Fruit fly (Drosophila melanogaster): ENCODE measurements around the gene CG7573.

Gene CG7573

DNA sequence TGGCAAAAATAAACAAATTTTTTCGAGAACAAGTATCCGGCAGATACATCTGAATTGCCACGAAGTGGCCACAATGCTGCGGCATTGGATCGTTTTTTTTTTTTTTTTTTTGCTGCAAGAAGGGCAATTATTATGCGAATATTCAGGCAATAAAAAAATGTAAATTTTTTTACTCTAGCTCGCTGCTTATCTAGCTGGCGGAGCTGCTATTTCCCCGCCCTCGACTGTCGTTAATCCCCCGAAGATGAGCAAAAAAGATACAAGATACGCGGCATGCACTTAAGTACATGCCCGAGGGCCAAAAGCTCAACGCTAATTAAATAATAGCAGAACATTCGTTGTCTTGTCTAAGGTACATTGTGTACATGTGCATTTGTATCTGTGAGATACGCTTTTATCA, 49.4 kb upstream of the CG7573 start (continued):
- TF ChIP-seq stc (GFP tag; IDR thresholded peaks at IDR 0.05) (peak; percentile 19; the same call in 1 of the 2 replicates), vnd (GFP tag; IDR thresholded peaks at IDR 0.05; ENCODE audit: partially characterized antibody) (no peak), hkb (optimal IDR thresholded peaks at IDR 0.05) (no peak), hkb (GFP tag; IDR thresholded peaks at IDR 0.05) (no peak), ro (GFP tag; IDR thresholded peaks at IDR 0.05) (no peak), HLH54F (GFP tag; optimal IDR thresholded peaks at IDR 0.05) (no peak), MTF-1 (GFP tag; optimal IDR thresholded peaks at IDR 0.05; ENCODE audit: borderline replicate concordance) (no peak), bowl (GFP tag; IDR thresholded peaks at IDR 0.05) (no peak), danr (GFP tag; IDR thresholded peaks at IDR 0.05) (no peak), bsh (GFP tag; optimal IDR thresholded peaks at IDR 0.05) (no peak), CG34376 (GFP tag; optimal IDR thresholded peaks at IDR 0.05) (no peak), NC2α (GFP tag; optimal IDR thresholded peaks at IDR 0.05) (no peak), CG11696 (GFP tag; IDR thresholded peaks at IDR 0.05) (peak; percentile 69), Atf6 (GFP tag; IDR thresholded peaks at IDR 0.05) (no peak), PHDP (tag; optimal IDR thresholded peaks at IDR 0.05) (no peak), Hmr (GFP tag; optimal IDR thresholded peaks at IDR 0.05) (no peak), pros (GFP tag; optimal IDR thresholded peaks at IDR 0.05) (no peak), CG7271 (tag; optimal IDR thresholded peaks at IDR 0.05) (no peak), eve (GFP tag; optimal IDR thresholded peaks at IDR 0.05) (no peak), Abd-B (GFP tag; optimal IDR thresholded peaks at IDR 0.05) (no peak), Adf1 (GFP tag; IDR thresholded peaks at IDR 0.05) (no peak), Dll (GFP tag; IDR thresholded peaks at IDR 0.05; ENCODE audit: partially characterized antibody) (no peak), Sry-δ (GFP tag; optimal IDR thresholded peaks at IDR 0.05) (peak; percentile 4), Nf-YA (GFP tag; IDR thresholded peaks at IDR 0.05) (peak; percentile 42; the same call in 1 of the 2 replicates), CG13296 (GFP tag; optimal IDR thresholded peaks at IDR 0.05) (no peak), CG14014 (GFP tag; IDR thresholded peaks at IDR 0.05) (no peak), Awh (GFP tag; IDR thresholded peaks at IDR 0.05) (peak; percentile 36; the same call in 1 of the 2 replicates), CG3281 (GFP tag; optimal IDR thresholded peaks at IDR 0.05) (no peak), org-1 (GFP tag; optimal IDR thresholded peaks at IDR 0.05) (no peak), CG32767 (GFP tag; IDR thresholded peaks at IDR 0.05) (no peak), CG10462 (GFP tag; optimal IDR thresholded peaks at IDR 0.05) (no peak), Fer2 (tag; optimal IDR thresholded peaks at IDR 0.05) (no peak), CG32772 (GFP tag; IDR thresholded peaks at IDR 0.05) (no peak), Deaf1 (tag; optimal IDR thresholded peaks at IDR 0.05) (no peak), CG13894 (tag; optimal IDR thresholded peaks at IDR 0.05) (no peak), Lhr (GFP tag; optimal IDR thresholded peaks at IDR 0.05) (no peak), CG6813 (GFP tag; optimal IDR thresholded peaks at IDR 0.05) (no peak), CG3847 (GFP tag; IDR thresholded peaks at IDR 0.05) (peak; percentile 29; the same call in 1 of the 2 replicates), CG4854 (GFP tag; optimal IDR thresholded peaks at IDR 0.05) (no peak), Ada2b (GFP tag; IDR thresholded peaks at IDR 0.05) (0 out of 2 replicates have a peak, but pooled peaks have one; percentile 19), chm (GFP tag; IDR thresholded peaks at IDR 0.05) (no peak), CG11695 (GFP tag; IDR thresholded peaks at IDR 0.05) (no peak), CG1602 (GFP tag; optimal IDR thresholded peaks at IDR 0.05) (no peak), Hr51 (GFP tag; optimal IDR thresholded peaks at IDR 0.05) (no peak), HLH3B (GFP tag; IDR thresholded peaks at IDR 0.05) (no peak), twi (tag; optimal IDR thresholded peaks at IDR 0.05) (no peak), lab (GFP tag; optimal IDR thresholded peaks at IDR 0.05) (no peak), disco-r (GFP tag; optimal IDR thresholded peaks at IDR 0.05) (no peak), abd-A (tag; optimal IDR thresholded peaks at IDR 0.05) (no peak), prd (optimal IDR thresholded peaks at IDR 0.05) (no peak), prd (GFP tag; IDR thresholded peaks at IDR 0.05) (0 out of 3 replicates have a peak, but pooled peaks have one; percentile 20), da (GFP tag; optimal IDR thresholded peaks at IDR 0.05) (no peak)

All from whole organism, embryonic.